Worm (Caenorhabditis elegans): Measurements from ENCODE around the gene clec-49.

ce11 chrV:19777227-19777626 lies 26.2 kb upstream of the clec-49 start, which contains the start of gene fbxa-118:
- TF ChIP-seq ztf-29 (GFP tag; IDR thresholded peaks at IDR 0.05) (no peak), klf-2 (GFP tag; conservative IDR thresholded peaks at IDR 0.05) (no peak), flt-1 (GFP tag; IDR thresholded peaks at IDR 0.05) (no peak), med-1 (GFP tag; optimal IDR thresholded peaks at IDR 0.05; ENCODE audit: insufficient read depth) (no peak), tab-1 (GFP tag; IDR thresholded peaks at IDR 0.05) (no peak), T22C8.4 (GFP tag; IDR thresholded peaks at IDR 0.05) (no peak), ztf-23 (GFP tag; IDR thresholded peaks at IDR 0.05) (no peak)
